Fruit fly (Drosophila melanogaster) whole organism, embryonic: ENCODE measurements around the gene CG10513.

ENCODE experiments used
- CG10267 ChIP-seq: fragments of 200-800 bp; sonication (Bioruptor generic); optimal IDR thresholded peaks from 2 replicates; lab custom pipeline; 2018; ENCODE audit warnings: missing biosample characterization, mild to moderate bottlenecking, missing genetic modification characterization, moderate library complexity
- CG10654 ChIP-seq: fragments of 200-800 bp; sonication (Bioruptor generic); optimal IDR thresholded peaks from 2 replicates; lab custom pipeline; 2016; ENCODE audit warnings: missing biosample characterization, missing genetic modification characterization
- CG12071 ChIP-seq: fragments of 200-800 bp; sonication (Bioruptor generic); optimal IDR thresholded peaks from 3 replicates; lab custom pipeline; 2018; ENCODE audit warnings: missing biosample characterization, mild to moderate bottlenecking, missing genetic modification characterization
- CG13123 ChIP-seq: fragments of 200-800 bp; sonication (Bioruptor generic); optimal IDR thresholded peaks from 2 replicates; lab custom pipeline; 2016; ENCODE audit warnings: missing biosample characterization, missing genetic modification characterization
- CG17612 ChIP-seq: fragments of 200-800 bp; sonication (Bioruptor generic); IDR thresholded peaks from 2 replicates; pipeline ENCODE4 v1.3.6; 2022; ENCODE audit warnings: missing biosample characterization, missing genetic modification characterization
- CG18011 ChIP-seq: fragments of 200-800 bp; sonication (Bioruptor generic); optimal IDR thresholded peaks from 2 replicates; lab custom pipeline; 2017; ENCODE audit warnings: missing biosample characterization, missing genetic modification characterization, mild to moderate bottlenecking, moderate library complexity, missing genotype
- CG18262 ChIP-seq: fragments of 200-800 bp; optimal IDR thresholded peaks from 3 replicates; lab custom pipeline; 2019; ENCODE audit warnings: missing biosample characterization, mild to moderate bottlenecking, missing genetic modification characterization, moderate library complexity
- CG3281 ChIP-seq: fragments of 200-800 bp; sonication (Bioruptor generic); optimal IDR thresholded peaks from 3 replicates; lab custom pipeline; 2017; ENCODE audit warnings: missing biosample characterization, mild to moderate bottlenecking, missing genetic modification characterization
- CG33557 ChIP-seq: fragments of 200-800 bp; sonication (Bioruptor generic); optimal IDR thresholded peaks from 2 replicates; lab custom pipeline; 2019; ENCODE audit warnings: missing biosample characterization, mild to moderate bottlenecking, missing genetic modification characterization, moderate library complexity
- CG3407 ChIP-seq: fragments of 200-800 bp; sonication (Bioruptor generic); optimal IDR thresholded peaks from 2 replicates; lab custom pipeline; 2018; ENCODE audit warnings: missing biosample characterization, mild to moderate bottlenecking, missing genetic modification characterization
- CG4282 ChIP-seq: fragments of 200-800 bp; sonication (Bioruptor generic); optimal IDR thresholded peaks from 2 replicates; lab custom pipeline; 2016; ENCODE audit warnings: missing biosample characterization, missing genetic modification characterization
- CG4328 ChIP-seq: fragments of 200-800 bp; sonication (Bioruptor generic); optimal IDR thresholded peaks from 3 replicates; lab custom pipeline; 2017; ENCODE audit warnings: missing biosample characterization, missing genetic modification reagents, missing genetic modification characterization
- CG4617 ChIP-seq: fragments of 200-800 bp; sonication (Bioruptor generic); optimal IDR thresholded peaks from 3 replicates; lab custom pipeline; 2016; ENCODE audit warnings: missing biosample characterization, missing genetic modification characterization, borderline replicate concordance
- CG5180 ChIP-seq: fragments of 200-800 bp; sonication (Bioruptor generic); optimal IDR thresholded peaks from 3 replicates; lab custom pipeline; 2017; ENCODE audit warnings: missing biosample characterization, missing genetic modification characterization, mild to moderate bottlenecking, moderate library complexity, missing genetic modification reagents
- CG6254 ChIP-seq: fragments of 200-800 bp; sonication (Bioruptor generic); optimal IDR thresholded peaks from 3 replicates; lab custom pipeline; 2017; ENCODE audit warnings: mild to moderate bottlenecking, missing biosample characterization, missing genetic modification reagents, missing genetic modification characterization
- CG6654 ChIP-seq: fragments of 200-800 bp; sonication (Bioruptor generic); optimal IDR thresholded peaks from 2 replicates; lab custom pipeline; 2017; ENCODE audit warnings: missing biosample characterization, mild to moderate bottlenecking, missing genetic modification characterization
- CG6813 ChIP-seq: fragments of 200-800 bp; sonication (Bioruptor generic); optimal IDR thresholded peaks from 2 replicates; lab custom pipeline; 2017; ENCODE audit warnings: missing biosample characterization, missing genetic modification characterization, mild to moderate bottlenecking, moderate library complexity, missing genetic modification reagents
- CG8281 ChIP-seq: fragments of 200-800 bp; sonication (Bioruptor generic); optimal IDR thresholded peaks from 2 replicates; lab custom pipeline; 2018; ENCODE audit warnings: missing biosample characterization, mild to moderate bottlenecking, missing genetic modification characterization, moderate library complexity
- CG8924 ChIP-seq: fragments of 200-800 bp; optimal IDR thresholded peaks from 3 replicates; lab custom pipeline; 2019; ENCODE audit warnings: missing biosample characterization, mild to moderate bottlenecking, missing genetic modification characterization, moderate library complexity
- CG9727 ChIP-seq: fragments of 200-800 bp; sonication (Bioruptor generic); optimal IDR thresholded peaks from 3 replicates; lab custom pipeline; 2017; ENCODE audit warnings: missing biosample characterization, mild to moderate bottlenecking, missing genetic modification characterization
- CG9932 ChIP-seq: fragments of 200-800 bp; sonication (Bioruptor generic); IDR thresholded peaks from 2 replicates; pipeline ENCODE4 v1.3.6; 2022; ENCODE audit warnings: missing biosample characterization, missing genetic modification characterization
- Eip74EF ChIP-seq, 2 experiments: fragments of 200-800 bp in 1 of 2; fragments of >200 bp in 1 of 2; sonication (Bioruptor generic) in 1 of 2; optimal IDR thresholded peaks; 2 replicates each; lab custom pipeline; 2017 to 2019; ENCODE audit warnings: missing biosample characterization in 2 of 2, missing genetic modification characterization in 2 of 2, mild to moderate bottlenecking in 1 of 2, moderate library complexity in 1 of 2
- HLH4C ChIP-seq: fragments of 200-800 bp; sonication (Bioruptor generic); IDR thresholded peaks from 3 replicates; pipeline ENCODE4 v1.3.6; 2022; ENCODE audit warnings: missing biosample characterization, missing genetic modification characterization; ENCODE audit not compliant: partially characterized antibody
- Hey ChIP-seq: fragments of 200-800 bp; sonication (Bioruptor generic); optimal IDR thresholded peaks from 3 replicates; lab custom pipeline; 2018; ENCODE audit warnings: missing biosample characterization, mild to moderate bottlenecking, missing genetic modification characterization
- Hmr ChIP-seq: fragments of 200-800 bp; sonication (Bioruptor generic); optimal IDR thresholded peaks from 3 replicates; lab custom pipeline; 2017; ENCODE audit warnings: mild to moderate bottlenecking, missing biosample characterization, missing genetic modification reagents, missing genetic modification characterization
- Jarid2 ChIP-seq: fragments of 200-800 bp; sonication (Bioruptor generic); optimal IDR thresholded peaks from 3 replicates; lab custom pipeline; 2017; ENCODE audit warnings: mild to moderate bottlenecking, missing biosample characterization, missing genetic modification reagents, missing genetic modification characterization
- MBD-R2 ChIP-seq: fragments of 200-800 bp; sonication (Bioruptor generic); IDR thresholded peaks from 2 replicates; pipeline ENCODE4 v1.3.6; 2022; ENCODE audit warnings: missing biosample characterization, missing genetic modification characterization
- Mad ChIP-seq: fragments of 200-800 bp; sonication (Bioruptor generic); optimal IDR thresholded peaks from 2 replicates; lab custom pipeline; 2016; ENCODE audit warnings: missing biosample characterization, missing genetic modification characterization
- Oaz ChIP-seq: fragments of 200-800 bp; sonication (Bioruptor generic); IDR thresholded peaks from 2 replicates; pipeline ENCODE4 v1.3.6; 2022; ENCODE audit warnings: missing biosample characterization, missing genetic modification characterization
- Oli ChIP-seq: fragments of 200-800 bp; sonication (Bioruptor generic); optimal IDR thresholded peaks from 2 replicates; lab custom pipeline; 2018; ENCODE audit warnings: missing biosample characterization, mild to moderate bottlenecking, missing genetic modification characterization, moderate library complexity
- Ravus ChIP-seq: fragments of 200-800 bp; sonication (Bioruptor generic); IDR thresholded peaks from 2 replicates; pipeline ENCODE4 v1.3.6; 2022; ENCODE audit warnings: missing biosample characterization, missing genetic modification characterization
- Scr ChIP-seq: fragments of 200-800 bp; sonication (Bioruptor generic); IDR thresholded peaks from 2 replicates; pipeline ENCODE4 v1.3.6; 2022; ENCODE audit warnings: missing biosample characterization, missing genetic modification characterization; ENCODE audit not compliant: partially characterized antibody
- abd-A ChIP-seq: fragments of 200-800 bp; sonication (Bioruptor generic); optimal IDR thresholded peaks from 3 replicates; lab custom pipeline; 2019; ENCODE audit warnings: missing biosample characterization, mild to moderate bottlenecking, missing genetic modification characterization, moderate library complexity
- bcd ChIP-seq: fragments of 200-800 bp; sonication (Bioruptor generic); optimal IDR thresholded peaks from 2 replicates; lab custom pipeline; 2017; ENCODE audit warnings: missing biosample characterization, mild to moderate bottlenecking, missing genetic modification characterization
- cas ChIP-seq: fragments of 200-800 bp; sonication (Bioruptor generic); IDR thresholded peaks from 2 replicates; pipeline ENCODE4 v1.3.6; 2022; ENCODE audit warnings: missing biosample characterization, missing genetic modification characterization
- fd96Cb ChIP-seq: fragments of 200-800 bp; sonication (Bioruptor generic); optimal IDR thresholded peaks from 2 replicates; lab custom pipeline; 2018; ENCODE audit warnings: missing biosample characterization, mild to moderate bottlenecking, missing genetic modification characterization, moderate library complexity
- knrl ChIP-seq: fragments of 200-800 bp; sonication (Bioruptor generic); IDR thresholded peaks from 3 replicates; pipeline ENCODE4 v1.3.6; 2022; ENCODE audit warnings: missing biosample characterization, missing genetic modification characterization; ENCODE audit not compliant: partially characterized antibody
- maf-S ChIP-seq: fragments of 200-800 bp; sonication (Bioruptor generic); optimal IDR thresholded peaks from 2 replicates; lab custom pipeline; 2016; ENCODE audit warnings: missing biosample characterization, missing genetic modification characterization
- ranshi ChIP-seq: fragments of 200-800 bp; sonication (Bioruptor generic); IDR thresholded peaks from 2 replicates; pipeline ENCODE4 v1.3.6; 2022; ENCODE audit warnings: missing biosample characterization, missing genetic modification characterization
- rib ChIP-seq: fragments of 200-800 bp; sonication (Bioruptor generic); IDR thresholded peaks from 2 replicates; pipeline ENCODE4 v1.3.6; 2022; ENCODE audit warnings: missing biosample characterization, missing genetic modification characterization
- ro ChIP-seq: fragments of 200-800 bp; sonication (Bioruptor generic); IDR thresholded peaks from 2 replicates; pipeline ENCODE4 v1.3.6; 2022; ENCODE audit warnings: missing biosample characterization, missing genetic modification characterization
- sc ChIP-seq, 3 experiments: fragments of >200 bp in 2 of 3; fragments of 200-800 bp in 1 of 3; sonication (Bioruptor generic) in 1 of 3; optimal IDR thresholded peaks; 2 replicates in 2 of 3; 3 replicates in 1 of 3; lab custom pipeline; 2017; ENCODE audit warnings: mild to moderate bottlenecking in 1 of 3, missing biosample characterization in 1 of 3, missing genetic modification characterization in 1 of 3, missing genetic modification reagents in 1 of 3
- sisA ChIP-seq: fragments of 200-800 bp; sonication (Bioruptor generic); IDR thresholded peaks from 2 replicates; pipeline ENCODE4 v1.3.6; 2022; ENCODE audit warnings: missing biosample characterization, missing genetic modification characterization
- ssp ChIP-seq: fragments of 200-800 bp; sonication (Bioruptor generic); IDR thresholded peaks from 2 replicates; pipeline ENCODE4 v1.3.6; 2022; ENCODE audit warnings: missing biosample characterization, missing genetic modification characterization
- tup ChIP-seq: fragments of 200-800 bp; sonication (Bioruptor generic); optimal IDR thresholded peaks from 2 replicates; lab custom pipeline; 2016; ENCODE audit warnings: missing biosample characterization, mild to moderate bottlenecking, missing genetic modification characterization, moderate library complexity
- usp ChIP-seq: fragments of >200 bp; optimal IDR thresholded peaks from 2 replicates; lab custom pipeline; 2017; ENCODE audit warnings: missing biosample characterization, missing genetic modification characterization
- vvl ChIP-seq: fragments of 200-800 bp; sonication (Bioruptor generic); IDR thresholded peaks from 2 replicates; pipeline ENCODE4 v1.3.6; 2022; ENCODE audit warnings: missing biosample characterization, missing genetic modification characterization
- zf30C ChIP-seq: fragments of 200-800 bp; sonication (Bioruptor generic); optimal IDR thresholded peaks from 3 replicates; lab custom pipeline; 2018; ENCODE audit warnings: missing biosample characterization, mild to moderate bottlenecking, missing genetic modification characterization

The CG10513 gene

dm6 chr3R:25232271-25232989, 44.6 kb downstream of the CG10513 start, which contains the start of gene Cad96Cb (continued):
- TF ChIP-seq Hmr (GFP tag; lab: Kevin White, UChicago) = peak; percentile 58
- no peak for TF ChIP-seq MBD-R2 (GFP tag; lab: Robert Waterston, UW)
- no peak for TF ChIP-seq Ravus (GFP tag; lab: Robert Waterston, UW)
- TF ChIP-seq bcd (GFP tag; lab: Kevin White, UChicago) = peak; percentile 84
- TF ChIP-seq CG18011 (GFP tag; lab: Kevin White, UChicago) = peak; percentile 35
- peak; percentile 70 for TF ChIP-seq CG6654 (GFP tag; lab: Kevin White, UChicago)
- peak; percentile 59 for TF ChIP-seq CG4617 (GFP tag; lab: Kevin White, UChicago)
- TF ChIP-seq ranshi (GFP tag; lab: Robert Waterston, UW) = peak; percentile 38; the same call in 1 of the 2 replicates
- TF ChIP-seq CG6254 = peak; percentile 90
- no peak for TF ChIP-seq knrl
- TF ChIP-seq HLH4C = no peak
- TF ChIP-seq Jarid2 = peak; percentile 53
- peak; percentile 80 for TF ChIP-seq CG6813 (GFP tag; lab: Kevin White, UChicago)
- peak; percentile 63 for TF ChIP-seq vvl
- TF ChIP-seq CG17612 (GFP tag; lab: Robert Waterston, UW) = no peak
- peak; percentile 79 for TF ChIP-seq CG5180 (GFP tag; lab: Kevin White, UChicago)
- peak; percentile 7 for TF ChIP-seq CG13123 (GFP tag; lab: Kevin White, UChicago)
- TF ChIP-seq tup (GFP tag; lab: Kevin White, UChicago) = no peak
- peak; percentile 85 for TF ChIP-seq CG3407 (GFP tag; lab: Kevin White, UChicago)
- TF ChIP-seq ssp (GFP tag; lab: Robert Waterston, UW) = peak; percentile 41
- TF ChIP-seq usp = no peak
- no peak for TF ChIP-seq ro (GFP tag; lab: Robert Waterston, UW)
- peak; percentile 95 for TF ChIP-seq CG18262 (tag; lab: Kevin White, UChicago)
- no peak for TF ChIP-seq Scr
- 0 out of 2 replicates have a peak, but pooled peaks have one; percentile 42 for TF ChIP-seq Oaz
- TF ChIP-seq CG4328 (GFP tag; lab: Kevin White, UChicago) = peak; percentile 74
- no peak for TF ChIP-seq rib
- TF ChIP-seq maf-S = peak; percentile 50
- TF ChIP-seq CG12071 (GFP tag; lab: Kevin White, UChicago) = peak; percentile 43
- peak; percentile 85 for TF ChIP-seq fd96Cb (tag; lab: Kevin White, UChicago)
- TF ChIP-seq CG8281 = peak; percentile 68
- peak; percentile 84 for TF ChIP-seq CG10267 (tag; lab: Kevin White, UChicago)
- no peak for TF ChIP-seq CG9932 (GFP tag; lab: Robert Waterston, UW)
- TF ChIP-seq CG3281 (GFP tag; lab: Kevin White, UChicago) = no peak
- TF ChIP-seq Hey (tag; lab: Kevin White, UChicago) = no peak
- TF ChIP-seq sc (optimal IDR thresholded peaks at IDR 0.05; lab: Kevin White, UChicago) = no peak
- TF ChIP-seq sc (GFP tag; optimal IDR thresholded peaks at IDR 0.05; lab: Kevin White, UChicago) = peak; percentile 87
- TF ChIP-seq cas (GFP tag; lab: Robert Waterston, UW) = no peak
- TF ChIP-seq Eip74EF (GFP tag; optimal IDR thresholded peaks at IDR 0.05; lab: Kevin White, UChicago) = peak in 1 of 2 experiments; percentile 92
- peak; percentile 28 for TF ChIP-seq CG4282 (GFP tag; lab: Kevin White, UChicago)
- TF ChIP-seq zf30C (GFP tag; lab: Kevin White, UChicago) = no peak
- peak; percentile 67 for TF ChIP-seq CG10654
- peak; percentile 72 for TF ChIP-seq Mad (GFP tag; lab: Kevin White, UChicago)
- TF ChIP-seq CG8924 (tag; lab: Kevin White, UChicago) = peak; percentile 86
- TF ChIP-seq CG9727 (GFP tag; lab: Kevin White, UChicago) = peak; percentile 92
- TF ChIP-seq sisA (GFP tag; lab: Robert Waterston, UW) = peak; percentile 65
- no peak for TF ChIP-seq abd-A (tag; lab: Kevin White, UChicago)
- TF ChIP-seq Oli = peak; percentile 90
- TF ChIP-seq CG33557 (GFP tag; lab: Kevin White, UChicago) = peak; percentile 93
